Fruit fly (Drosophila melanogaster) whole organism, embryonic: ENCODE results near the gene Eip63F-1.
A peak's percentile ranks its signal among the peaks of the same experiment; 100 is the strongest.

Experiments used
- CG12219 ChIP-seq: fragments of 200-800 bp; sonication (Bioruptor generic); optimal IDR thresholded peaks from 3 replicates; lab custom pipeline; 2018; ENCODE audit warnings: missing biosample characterization, mild to moderate bottlenecking, missing genetic modification characterization
- CG12391 ChIP-seq: fragments of 200-800 bp; sonication (Bioruptor generic); optimal IDR thresholded peaks from 3 replicates; lab custom pipeline; 2018; ENCODE audit warnings: missing biosample characterization, mild to moderate bottlenecking, missing genetic modification characterization, moderate library complexity
- CG17359 ChIP-seq: fragments of 200-800 bp; sonication (Bioruptor generic); optimal IDR thresholded peaks from 3 replicates; lab custom pipeline; 2018; ENCODE audit warnings: missing biosample characterization, mild to moderate bottlenecking, missing genetic modification characterization, moderate library complexity
- CG2712 ChIP-seq: fragments of 200-800 bp; optimal IDR thresholded peaks from 3 replicates; lab custom pipeline; 2019; ENCODE audit warnings: missing biosample characterization, mild to moderate bottlenecking, missing genetic modification characterization, moderate library complexity
- CG30431 ChIP-seq: fragments of 200-800 bp; sonication (Bioruptor generic); optimal IDR thresholded peaks from 2 replicates; lab custom pipeline; 2017; ENCODE audit warnings: missing biosample characterization, missing genetic modification characterization
- CG31441 ChIP-seq: fragments of 200-800 bp; sonication (Bioruptor generic); IDR thresholded peaks from 2 replicates; pipeline ENCODE4 v1.3.6; 2022; ENCODE audit warnings: missing biosample characterization, missing genetic modification characterization
- CG32532 ChIP-seq: fragments of 200-800 bp; sonication (Bioruptor generic); IDR thresholded peaks from 2 replicates; pipeline ENCODE4 v1.3.6; 2022; ENCODE audit warnings: missing biosample characterization, missing genetic modification characterization
- CG32767 ChIP-seq: fragments of 200-800 bp; sonication (Bioruptor generic); IDR thresholded peaks from 2 replicates; pipeline ENCODE4 v1.3.6; 2022; ENCODE audit warnings: missing biosample characterization, missing genetic modification characterization
- CG33213 ChIP-seq: fragments of 200-800 bp; sonication (Bioruptor generic); optimal IDR thresholded peaks from 3 replicates; lab custom pipeline; 2016; ENCODE audit warnings: missing biosample characterization, missing genetic modification characterization
- CG33557 ChIP-seq: fragments of 200-800 bp; sonication (Bioruptor generic); optimal IDR thresholded peaks from 2 replicates; lab custom pipeline; 2019; ENCODE audit warnings: missing biosample characterization, mild to moderate bottlenecking, missing genetic modification characterization, moderate library complexity
- CG4707 ChIP-seq: fragments of 200-800 bp; sonication (Bioruptor generic); optimal IDR thresholded peaks from 2 replicates; lab custom pipeline; 2018; ENCODE audit warnings: missing biosample characterization, mild to moderate bottlenecking, missing genetic modification characterization, moderate library complexity
- CG6272 ChIP-seq: fragments of 200-800 bp; sonication (Bioruptor generic); IDR thresholded peaks from 2 replicates; pipeline ENCODE4 v1.3.6; 2022; ENCODE audit warnings: missing biosample characterization, missing genetic modification characterization
- CG7963 ChIP-seq: fragments of 200-800 bp; sonication (Bioruptor generic); IDR thresholded peaks from 3 replicates; pipeline ENCODE4 v1.3.6; 2022; ENCODE audit warnings: missing biosample characterization, missing genetic modification characterization; ENCODE audit not compliant: partially characterized antibody
- CG8765 ChIP-seq: fragments of 200-800 bp; sonication (Bioruptor generic); IDR thresholded peaks from 2 replicates; pipeline ENCODE4 v1.3.6; 2022; ENCODE audit warnings: missing biosample characterization, missing genetic modification characterization
- CG9797 ChIP-seq: fragments of 200-800 bp; sonication (Bioruptor generic); optimal IDR thresholded peaks from 3 replicates; lab custom pipeline; 2018; ENCODE audit warnings: missing biosample characterization, mild to moderate bottlenecking, missing genetic modification characterization
- Dip3 ChIP-seq: fragments of 200-800 bp; sonication (Bioruptor generic); optimal IDR thresholded peaks from 3 replicates; lab custom pipeline; 2016; ENCODE audit warnings: missing biosample characterization, missing genetic modification characterization
- Dref ChIP-seq: fragments of 200-800 bp; sonication (Bioruptor generic); IDR thresholded peaks from 2 replicates; pipeline ENCODE4 v1.3.6; 2022; ENCODE audit warnings: missing biosample characterization, missing genetic modification characterization
- GATAe ChIP-seq: fragments of 200-800 bp; sonication (Bioruptor generic); conservative IDR thresholded peaks from 2 replicates; pipeline ENCODE4 v1.3.6; 2022; ENCODE audit warnings: missing biosample characterization, missing genetic modification characterization
- Gug ChIP-seq: fragments of 200-800 bp; sonication (Bioruptor generic); IDR thresholded peaks from 4 replicates; pipeline ENCODE4 v1.3.6; 2022; ENCODE audit warnings: missing biosample characterization, missing genetic modification characterization
- HHEX ChIP-seq: fragments of 200-800 bp; sonication (Bioruptor generic); optimal IDR thresholded peaks from 3 replicates; lab custom pipeline; 2017; ENCODE audit warnings: missing biosample characterization, mild to moderate bottlenecking, missing genetic modification characterization, missing genetic modification reagents
- HmgZ ChIP-seq: fragments of 200-800 bp; sonication (Bioruptor generic); optimal IDR thresholded peaks from 2 replicates; lab custom pipeline; 2018; ENCODE audit warnings: missing biosample characterization, mild to moderate bottlenecking, missing genetic modification characterization
- Hmr ChIP-seq: fragments of 200-800 bp; sonication (Bioruptor generic); optimal IDR thresholded peaks from 3 replicates; lab custom pipeline; 2017; ENCODE audit warnings: mild to moderate bottlenecking, missing biosample characterization, missing genetic modification reagents, missing genetic modification characterization
- Oaz ChIP-seq: fragments of 200-800 bp; sonication (Bioruptor generic); IDR thresholded peaks from 2 replicates; pipeline ENCODE4 v1.3.6; 2022; ENCODE audit warnings: missing biosample characterization, missing genetic modification characterization
- Sin3A ChIP-seq: fragments of >200 bp; optimal IDR thresholded peaks from 2 replicates; lab custom pipeline; 2018
- Xrp1 ChIP-seq: fragments of 200-800 bp; sonication (Bioruptor generic); IDR thresholded peaks from 2 replicates; pipeline ENCODE4 v1.3.6; 2022; ENCODE audit warnings: missing biosample characterization, missing genetic modification characterization
- ara ChIP-seq: fragments of 200-800 bp; sonication (Bioruptor generic); IDR thresholded peaks from 2 replicates; pipeline ENCODE4 v1.3.6; 2022; ENCODE audit warnings: missing biosample characterization, missing genetic modification characterization
- bigmax ChIP-seq: fragments of 200-800 bp; sonication (Bioruptor generic); optimal IDR thresholded peaks from 2 replicates; lab custom pipeline; 2018; ENCODE audit warnings: missing biosample characterization, mild to moderate bottlenecking, missing genetic modification characterization
- chinmo ChIP-seq: fragments of 200-800 bp; sonication (Bioruptor generic); IDR thresholded peaks from 4 replicates; pipeline ENCODE4 v1.3.6; 2022; ENCODE audit warnings: missing biosample characterization, missing genetic modification characterization; ENCODE audit not compliant: partially characterized antibody
- chm ChIP-seq: fragments of 200-800 bp; sonication (Bioruptor generic); IDR thresholded peaks from 2 replicates; pipeline ENCODE4 v1.3.6; 2022; ENCODE audit warnings: missing biosample characterization, missing genetic modification characterization
- ci ChIP-seq: fragments of 200-800 bp; sonication (Bioruptor generic); IDR thresholded peaks from 3 replicates; pipeline ENCODE4 v1.3.6; 2022; ENCODE audit warnings: missing biosample characterization, missing genetic modification characterization
- croc ChIP-seq: fragments of 200-800 bp; sonication (Bioruptor generic); conservative IDR thresholded peaks from 3 replicates; pipeline ENCODE4 v1.3.6; 2022; ENCODE audit warnings: missing biosample characterization, missing genetic modification characterization
- dmrt99B ChIP-seq: fragments of 200-800 bp; sonication (Bioruptor generic); optimal IDR thresholded peaks from 2 replicates; lab custom pipeline; 2018; ENCODE audit warnings: missing biosample characterization, mild to moderate bottlenecking, missing genetic modification characterization, moderate library complexity
- en ChIP-seq: fragments of 200-800 bp; sonication (Bioruptor generic); optimal IDR thresholded peaks from 2 replicates; lab custom pipeline; 2016; ENCODE audit warnings: missing biosample characterization, missing genetic modification characterization
- gro ChIP-seq: fragments of 200-800 bp; sonication (Bioruptor generic); optimal IDR thresholded peaks from 2 replicates; lab custom pipeline; 2016; ENCODE audit warnings: missing biosample characterization, missing genetic modification characterization
- gsb ChIP-seq: fragments of 200-800 bp; sonication (Bioruptor generic); IDR thresholded peaks from 2 replicates; pipeline ENCODE4 v1.3.6; 2022; ENCODE audit warnings: missing biosample characterization, missing genetic modification characterization
- lab ChIP-seq: fragments of 200-800 bp; sonication (Bioruptor generic); optimal IDR thresholded peaks from 3 replicates; lab custom pipeline; 2017; ENCODE audit warnings: missing biosample characterization, missing genetic modification characterization, mild to moderate bottlenecking, moderate library complexity, missing genetic modification reagents
- oc ChIP-seq: fragments of 200-800 bp; sonication (Bioruptor generic); optimal IDR thresholded peaks from 2 replicates; lab custom pipeline; 2018; ENCODE audit warnings: missing biosample characterization, mild to moderate bottlenecking, missing genetic modification characterization, moderate library complexity
- pnt ChIP-seq: fragments of 200-800 bp; sonication (Bioruptor generic); optimal IDR thresholded peaks from 3 replicates; lab custom pipeline; 2016; ENCODE audit warnings: missing biosample characterization, missing genetic modification characterization
- ranshi ChIP-seq: fragments of 200-800 bp; sonication (Bioruptor generic); IDR thresholded peaks from 2 replicates; pipeline ENCODE4 v1.3.6; 2022; ENCODE audit warnings: missing biosample characterization, missing genetic modification characterization
- rib ChIP-seq: fragments of 200-800 bp; sonication (Bioruptor generic); IDR thresholded peaks from 2 replicates; pipeline ENCODE4 v1.3.6; 2022; ENCODE audit warnings: missing biosample characterization, missing genetic modification characterization
- scrt ChIP-seq: fragments of 200-800 bp; sonication (Bioruptor generic); optimal IDR thresholded peaks from 2 replicates; lab custom pipeline; 2018; ENCODE audit warnings: missing biosample characterization, mild to moderate bottlenecking, missing genetic modification characterization, moderate library complexity
- shn ChIP-seq: fragments of 200-800 bp; sonication (Bioruptor generic); optimal IDR thresholded peaks from 3 replicates; lab custom pipeline; 2016; ENCODE audit warnings: missing biosample characterization, missing genetic modification characterization
- sug ChIP-seq: fragments of 200-800 bp; optimal IDR thresholded peaks from 2 replicates; lab custom pipeline; 2019; ENCODE audit warnings: missing biosample characterization, mild to moderate bottlenecking, missing genetic modification characterization, moderate library complexity
- tin ChIP-seq: fragments of 200-800 bp; sonication (Bioruptor generic); optimal IDR thresholded peaks from 3 replicates; lab custom pipeline; 2016; ENCODE audit warnings: missing biosample characterization, missing genetic modification characterization
- vfl ChIP-seq: fragments of 200-800 bp; sonication (Bioruptor generic); optimal IDR thresholded peaks from 2 replicates; lab custom pipeline; 2016; ENCODE audit warnings: missing biosample characterization, missing genetic modification characterization
- wdn ChIP-seq: fragments of 200-800 bp; sonication (Bioruptor generic); IDR thresholded peaks from 2 replicates; pipeline ENCODE4 v1.3.6; 2022; ENCODE audit warnings: missing biosample characterization, missing genetic modification characterization

The Eip63F-1 gene

DNA sequence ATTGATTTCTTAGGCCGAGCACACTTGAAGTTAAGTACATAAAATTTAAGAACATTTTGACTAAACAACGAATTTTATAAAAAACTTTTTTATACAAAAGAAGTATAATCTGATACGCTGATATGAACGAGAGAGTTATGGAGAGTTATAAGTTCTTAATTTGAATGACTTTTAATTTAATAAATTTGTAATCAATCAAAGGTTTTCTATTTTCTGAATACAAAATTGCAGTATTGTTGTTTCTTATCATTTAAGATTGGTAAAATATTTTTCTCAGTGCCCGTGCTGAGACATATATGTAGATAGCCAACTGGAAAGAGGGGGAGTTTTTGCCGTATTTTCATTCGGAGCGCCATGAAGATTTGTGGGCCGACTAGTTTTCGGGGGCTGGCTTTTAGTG, 62.3 kb downstream of the Eip63F-1 start (continued):
- TF ChIP-seq vfl (no peak), CG7963 (GFP tag; lab: Robert Waterston, UW) (no peak), dmrt99B (tag; lab: Kevin White, UChicago) (peak; percentile 12), ara (GFP tag; lab: Robert Waterston, UW) (no peak; the same call in 1 of the 2 replicates), Sin3A (no peak), pnt (GFP tag; lab: Kevin White, UChicago) (no peak), CG2712 (tag; lab: Kevin White, UChicago) (peak; percentile 79), lab (no peak), shn (GFP tag; lab: Kevin White, UChicago) (no peak), ranshi (GFP tag; lab: Robert Waterston, UW) (no peak), HmgZ (tag; lab: Kevin White, UChicago) (no peak), Dip3 (no peak), Hmr (GFP tag; lab: Kevin White, UChicago) (no peak), CG9797 (no peak), chinmo (GFP tag; lab: Robert Waterston, UW) (no peak), sug (no peak), CG32767 (GFP tag; lab: Robert Waterston, UW) (no peak), CG33213 (GFP tag; lab: Kevin White, UChicago) (no peak), croc (GFP tag; lab: Robert Waterston, UW) (peak; percentile 50; the same call in 2 of the 3 replicates), CG4707 (GFP tag; lab: Kevin White, UChicago) (no peak), wdn (GFP tag; lab: Robert Waterston, UW) (no peak), CG8765 (GFP tag; lab: Robert Waterston, UW) (no peak), Oaz (GFP tag; lab: Robert Waterston, UW) (no peak), CG6272 (GFP tag; lab: Robert Waterston, UW) (no peak), HHEX (GFP tag; lab: Kevin White, UChicago) (no peak), Xrp1 (GFP tag; lab: Robert Waterston, UW) (peak; percentile 37; the same call in 1 of the 2 replicates), Gug (GFP tag; lab: Robert Waterston, UW) (no peak), Dref (GFP tag; lab: Robert Waterston, UW) (no peak), gsb (GFP tag; lab: Robert Waterston, UW) (no peak), CG33557 (GFP tag; lab: Kevin White, UChicago) (peak; percentile 64), scrt (GFP tag; lab: Kevin White, UChicago) (no peak), CG17359 (tag; lab: Kevin White, UChicago) (no peak), rib (GFP tag; lab: Robert Waterston, UW) (no peak), en (GFP tag; lab: Kevin White, UChicago) (no peak), chm (GFP tag; lab: Robert Waterston, UW) (no peak), ci (GFP tag; lab: Robert Waterston, UW) (no peak; the same call in 2 of the 3 replicates), CG12391 (tag; lab: Kevin White, UChicago) (peak; percentile 70), CG31441 (GFP tag; lab: Robert Waterston, UW) (0 out of 2 replicates have a peak, but pooled peaks have one; percentile 47), CG32532 (GFP tag; lab: Robert Waterston, UW) (no peak), GATAe (GFP tag; lab: Robert Waterston, UW) (no peak), CG30431 (no peak), tin (GFP tag; lab: Kevin White, UChicago) (no peak), bigmax (GFP tag; lab: Kevin White, UChicago) (no peak), gro (GFP tag; lab: Kevin White, UChicago) (no peak), CG12219 (no peak), oc (peak; percentile 20)
- TF ChIP-seq, all 482 proteins: peak for 84
